Worm (Caenorhabditis elegans): Measurements from ENCODE around the gene F53A2.1.

ce11 chrIII:13276958-13277357 is 47.7 kb downstream of the F53A2.1 start, which contains the start of gene unc-64:
- TF ChIP-seq ceh-82 (tag; optimal IDR thresholded peaks at IDR 0.05) (no peak), lsy-12 (tag; optimal IDR thresholded peaks at IDR 0.05) (no peak), lin-39 (tag; optimal IDR thresholded peaks at IDR 0.05) (no peak), nhr-77 (tag; optimal IDR thresholded peaks at IDR 0.05) (no peak)

Data from whole organism, L3 larva.